Worm (Caenorhabditis elegans) whole organism, L4 larva: ENCODE results near the gene F58H1.6.

ENCODE experiments used
- ama-1 ChIP-seq: fragments of 150-350 bp; optimal IDR thresholded peaks from 2 replicates; lab custom pipeline; 2014; ENCODE audit warnings: inconsistent platforms, mixed read lengths
- cey-2 ChIP-seq: sonication (generic microtip); optimal IDR thresholded peaks from 3 replicates; lab custom pipeline; 2017; ENCODE audit warnings: missing genetic modification characterization, mild to moderate bottlenecking, missing compliant biosample characterization, antibody characterized with exemption, borderline replicate concordance; ENCODE audit not compliant: insufficient read depth
- hif-1 ChIP-seq, 2 experiments: sonication (generic microtip); optimal IDR thresholded peaks; 2 replicates each; lab custom pipeline; 2016 to 2017; ENCODE audit warnings: missing compliant biosample characterization in 2 of 2, missing genetic modification characterization in 2 of 2, missing genetic modification reagents in 2 of 2, missing genotype in 2 of 2, mild to moderate bottlenecking in 1 of 2
- hlh-11 ChIP-seq: fragments of 200-800 bp; sonication (Bioruptor generic); optimal IDR thresholded peaks from 2 replicates; lab custom pipeline; 2018; ENCODE audit warnings: mild to moderate bottlenecking, missing genetic modification characterization, missing compliant biosample characterization
- lin-13 ChIP-seq: fragments of 150-350 bp; optimal IDR thresholded peaks from 2 replicates; lab custom pipeline; 2014; ENCODE audit warnings: missing biosample characterization, missing genetic modification reagents, missing genetic modification characterization
- mep-1 ChIP-seq: fragments of 150-350 bp; sonication (generic microtip); optimal IDR thresholded peaks from 3 replicates; lab custom pipeline; 2014; ENCODE audit warnings: missing biosample characterization, missing genetic modification characterization
- nhr-25 ChIP-seq: sonication (generic microtip); optimal IDR thresholded peaks from 2 replicates; lab custom pipeline; 2017; ENCODE audit warnings: missing genetic modification characterization, mild to moderate bottlenecking, missing compliant biosample characterization, antibody characterized with exemption, moderate library complexity, borderline replicate concordance; ENCODE audit not compliant: insufficient read depth
- nhr-41 ChIP-seq: fragments of 200-800 bp; sonication (Bioruptor generic); IDR thresholded peaks from 2 replicates; pipeline ENCODE4 v1.3.6; 2022; ENCODE audit warnings: missing genetic modification reagents, missing genetic modification characterization, missing compliant biosample characterization
- pha-4 ChIP-seq, 2 experiments: fragments of 150-350 bp in 1 of 2; fragments of 200-800 bp in 1 of 2; sonication (Bioruptor generic) in 1 of 2; IDR thresholded peaks in 1 of 2; optimal IDR thresholded peaks in 1 of 2; 2 replicates each; pipeline versions ENCODE4 v1.3.6 to Lab custom; 2014 to 2022; ENCODE audit warnings: missing genetic modification characterization in 2 of 2, missing genetic modification reagents in 2 of 2, missing biosample characterization in 1 of 2, missing compliant biosample characterization in 1 of 2
- skn-1 ChIP-seq: fragments of 150-350 bp; optimal IDR thresholded peaks from 2 replicates; lab custom pipeline; 2014; ENCODE audit warnings: missing biosample characterization, missing genetic modification characterization
- unc-62 ChIP-seq, 3 experiments: fragments of 150-350 bp in 1 of 3; sonication (generic microtip); optimal IDR thresholded peaks in 2 of 3; peaks in 1 of 3; 1 replicate in 1 of 3; 2 replicates in 2 of 3; lab custom pipeline; 2014 to 2017; ENCODE audit warnings: missing biosample characterization in 3 of 3, missing genetic modification characterization in 3 of 3, missing genetic modification reagents in 3 of 3, missing genotype in 1 of 3
- ztf-7 ChIP-seq: fragments of 150-350 bp; optimal IDR thresholded peaks from 2 replicates; lab custom pipeline; 2014; ENCODE audit warnings: missing biosample characterization, missing genetic modification characterization

DNA sequence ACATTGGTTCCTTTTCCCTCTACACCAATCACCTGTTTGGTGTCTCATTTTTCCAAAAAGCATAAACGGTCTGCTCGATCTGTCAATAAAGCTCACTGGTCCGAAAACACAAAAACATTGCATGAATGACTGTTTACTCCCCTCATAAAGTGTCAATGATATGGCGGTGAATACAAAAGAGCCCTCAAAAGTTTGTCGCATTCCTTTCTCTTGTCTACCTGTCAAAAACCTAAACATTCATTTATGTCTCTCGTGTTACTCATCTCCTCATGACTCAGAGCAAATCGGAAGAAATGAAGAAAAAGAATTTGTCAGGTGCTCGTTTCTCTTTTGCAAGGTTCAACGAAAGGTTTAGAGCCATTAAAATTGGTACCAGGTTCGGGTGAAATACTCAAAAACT, 8.8 kb downstream of the F58H1.6 start:
- no peak for TF ChIP-seq nhr-41 (GFP tag; lab: Robert Waterston, UW)
- TF ChIP-seq ama-1 (lab: Kevin White, UChicago), result no peak
- TF ChIP-seq mep-1 (tag; lab: Kevin White, UChicago), result no peak
- no peak for TF ChIP-seq lin-13 (GFP tag; lab: Kevin White, UChicago)
- no peak for TF ChIP-seq hif-1 (tag; optimal IDR thresholded peaks at IDR 0.05; lab: Kevin White, UChicago)
- no peak for TF ChIP-seq nhr-25 (tag; lab: Kevin White, UChicago)
- no peak for TF ChIP-seq ztf-7
- TF ChIP-seq unc-62 (GFP tag; optimal IDR thresholded peaks at IDR 0.05 in 1 of 2; lab: Kevin White, UChicago), result no peak
- TF ChIP-seq unc-62 (tag; optimal IDR thresholded peaks at IDR 0.05; lab: Kevin White, UChicago), result no peak
- no peak for TF ChIP-seq hlh-11 (tag; lab: Kevin White, UChicago)
- no peak for TF ChIP-seq cey-2
- TF ChIP-seq pha-4 (GFP tag; IDR thresholded peaks at IDR 0.05; lab: Robert Waterston, UW), result no peak
- TF ChIP-seq pha-4 (tag; optimal IDR thresholded peaks at IDR 0.05; lab: Kevin White, UChicago), result peak; percentile 12
- no peak for TF ChIP-seq skn-1
